Fruit fly (Drosophila melanogaster) Kc167 (cell line): ENCODE data around the gene Jhbp13.

ENCODE experiments used
- Myc ChIP-seq: fragments of >200 bp; optimal IDR thresholded peaks from 2 replicates; lab custom pipeline; 2017; ENCODE audit warnings: missing external identifiers
- Sin3A ChIP-seq: fragments of >200 bp; optimal IDR thresholded peaks from 2 replicates; lab custom pipeline; 2018; ENCODE audit warnings: missing external identifiers
- h ChIP-seq: fragments of >200 bp; optimal IDR thresholded peaks from 3 replicates; lab custom pipeline; 2018; ENCODE audit warnings: missing external identifiers
- insv ChIP-seq: fragments of >200 bp; optimal IDR thresholded peaks from 3 replicates; lab custom pipeline; 2018; ENCODE audit warnings: missing external identifiers
- psq ChIP-seq: fragments of >200 bp; optimal IDR thresholded peaks from 2 replicates; lab custom pipeline; 2017; ENCODE audit warnings: missing external identifiers

dm6 chr2L:13231739-13232138 is 8.1 kb upstream of the Jhbp13 start, which contains the start of gene Prosalpha6T:
- TF ChIP-seq psq (lab: Kevin White, UChicago), result no peak
- TF ChIP-seq h, result no peak
- no peak for TF ChIP-seq Myc (lab: Kevin White, UChicago)
- TF ChIP-seq insv, result no peak
- TF ChIP-seq Sin3A, result no peak
